Fruit fly (Drosophila melanogaster): ENCODE results near the gene Ca-beta.

DNA sequence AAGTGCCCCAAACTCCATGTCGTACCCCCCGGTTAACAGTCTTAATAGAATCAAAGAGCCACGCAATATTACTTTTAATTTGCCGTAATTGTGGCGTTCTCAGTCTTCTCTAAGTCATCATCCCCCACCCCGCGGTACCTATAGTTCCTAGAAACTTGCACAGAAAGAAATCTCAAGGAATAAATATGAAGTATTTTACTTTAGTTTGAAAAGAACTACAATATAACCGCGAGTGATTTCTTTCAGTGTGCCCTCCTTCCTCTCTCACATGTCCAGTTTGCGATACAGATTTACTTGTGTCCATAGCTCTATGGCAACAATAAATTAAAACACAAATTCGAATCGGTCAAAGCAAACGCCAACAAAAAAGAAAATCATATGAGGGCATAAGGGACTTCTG, 22.7 kb upstream of the Ca-beta start:
- TF ChIP-seq CG8478 (optimal IDR thresholded peaks at IDR 0.05) (no peak), CTCF (optimal IDR thresholded peaks at IDR 0.05) (no peak)

All from S2 (cell line).